Worm (Caenorhabditis elegans): ENCODE results near the gene T09F5.1.

ce11 chrV:15197955-15198354 lies 49.1 kb downstream of the T09F5.1 start, which contains the start of gene srw-1:
- TF ChIP-seq nhr-77 (tag; optimal IDR thresholded peaks at IDR 0.05) (no peak), ztf-4 (tag; optimal IDR thresholded peaks at IDR 0.05) (no peak), ZK546.5 (tag; optimal IDR thresholded peaks at IDR 0.05) (no peak), snpc-4 (tag; optimal IDR thresholded peaks at IDR 0.05) (no peak), sma-9 (GFP tag; optimal IDR thresholded peaks at IDR 0.05) (no peak), sma-9 (tag; optimal IDR thresholded peaks at IDR 0.05) (no peak)

Data from whole organism, L2 larva.